Worm (Caenorhabditis elegans) whole organism, L3 larva: ENCODE results near the gene hlh-15.

Experiments
- ama-1 ChIP-seq: fragments of 150-350 bp; optimal IDR thresholded peaks from 2 replicates; lab custom pipeline; 2018
- ceh-9 ChIP-seq: sonication (generic microtip); optimal IDR thresholded peaks from 2 replicates; lab custom pipeline; 2018; ENCODE audit warnings: missing biosample characterization, missing genetic modification characterization
- elt-2 ChIP-seq: sonication (generic microtip); optimal IDR thresholded peaks from 2 replicates; lab custom pipeline; 2016; ENCODE audit warnings: missing genetic modification reagents, mild to moderate bottlenecking, missing genetic modification characterization, missing compliant biosample characterization
- elt-3 ChIP-seq, 3 experiments: fragments of 150-350 bp in 1 of 3; sonication (generic microtip) in 2 of 3; optimal IDR thresholded peaks; 2 replicates in 2 of 3; 4 replicates in 1 of 3; lab custom pipeline; 2014 to 2017; ENCODE audit warnings: missing biosample characterization in 3 of 3, missing genetic modification characterization in 3 of 3
- fos-1 ChIP-seq: fragments of 150-350 bp; optimal IDR thresholded peaks from 2 replicates; lab custom pipeline; 2014; ENCODE audit warnings: missing biosample characterization, missing genetic modification characterization
- jun-1 ChIP-seq: fragments of 150-350 bp; optimal IDR thresholded peaks from 2 replicates; lab custom pipeline; 2014; ENCODE audit warnings: missing biosample characterization, missing genetic modification reagents, missing genetic modification characterization
- lin-15B ChIP-seq: fragments of 150-350 bp; optimal IDR thresholded peaks from 2 replicates; lab custom pipeline; 2014; ENCODE audit warnings: missing biosample characterization, missing genetic modification characterization
- nfya-1 ChIP-seq: sonication (generic microtip); optimal IDR thresholded peaks from 2 replicates; lab custom pipeline; 2017; ENCODE audit warnings: missing genetic modification characterization, mild to moderate bottlenecking, missing compliant biosample characterization, antibody characterized with exemption, moderate library complexity; ENCODE audit not compliant: insufficient read depth
- nhr-28 ChIP-seq: fragments of 150-350 bp; optimal IDR thresholded peaks from 2 replicates; lab custom pipeline; 2014; ENCODE audit warnings: missing biosample characterization, missing genetic modification characterization
- pha-4 ChIP-seq: fragments of 150-350 bp; optimal IDR thresholded peaks from 2 replicates; lab custom pipeline; 2014; ENCODE audit warnings: missing biosample characterization, missing genetic modification reagents, missing genetic modification characterization
- unc-39 ChIP-seq: sonication (generic microtip); optimal IDR thresholded peaks from 4 replicates; lab custom pipeline; 2017; ENCODE audit warnings: missing biosample characterization, missing genetic modification characterization
- unc-62 ChIP-seq: fragments of 150-350 bp; sonication (generic microtip); optimal IDR thresholded peaks from 4 replicates; lab custom pipeline; 2014; ENCODE audit warnings: missing biosample characterization, missing genetic modification reagents, missing genetic modification characterization
- zag-1 ChIP-seq: fragments of 150-350 bp; optimal IDR thresholded peaks from 2 replicates; lab custom pipeline; 2014; ENCODE audit warnings: missing biosample characterization, missing genetic modification characterization
- ztf-11 ChIP-seq: fragments of 150-350 bp; optimal IDR thresholded peaks from 2 replicates; lab custom pipeline; 2014; ENCODE audit warnings: missing biosample characterization, missing genetic modification characterization

DNA sequence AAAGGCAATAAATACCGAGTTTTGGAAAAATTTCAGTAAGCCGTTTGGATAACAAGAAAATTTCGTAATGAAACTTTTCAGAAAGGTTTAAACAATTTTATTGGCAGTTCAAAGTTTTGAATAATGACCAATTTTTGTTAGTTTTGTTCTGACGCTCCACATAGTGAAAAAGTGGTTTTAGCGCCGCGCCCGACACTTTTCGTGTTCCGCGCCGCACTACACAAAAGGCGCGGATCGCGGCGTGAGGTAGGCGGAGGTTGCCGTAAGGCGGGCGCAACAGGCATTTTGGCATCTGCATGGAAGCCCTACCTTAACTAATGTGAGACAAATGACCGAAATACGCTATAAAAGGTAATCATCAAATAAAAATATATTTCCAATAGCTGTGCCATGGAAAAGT, 48.6 kb upstream of the hlh-15 start:
- TF ChIP-seq jun-1 (tag; lab: Kevin White, UChicago) = no peak
- TF ChIP-seq nfya-1 = no peak
- TF ChIP-seq ztf-11 (tag; lab: Kevin White, UChicago) = no peak
- TF ChIP-seq ama-1 = no peak
- no peak for TF ChIP-seq unc-62
- TF ChIP-seq ceh-9 = no peak
- no peak for TF ChIP-seq fos-1
- no peak for TF ChIP-seq pha-4 (tag; lab: Kevin White, UChicago)
- TF ChIP-seq unc-39 (tag; lab: Kevin White, UChicago) = no peak
- TF ChIP-seq elt-2 (tag; lab: Kevin White, UChicago) = no peak
- no peak for TF ChIP-seq nhr-28 (tag; lab: Kevin White, UChicago)
- TF ChIP-seq lin-15B (tag; lab: Kevin White, UChicago) = no peak
- TF ChIP-seq zag-1 (tag; lab: Kevin White, UChicago) = no peak
- no peak for TF ChIP-seq elt-3 (tag; optimal IDR thresholded peaks at IDR 0.05; lab: Kevin White, UChicago)
